Worm (Caenorhabditis elegans) whole organism, late embryonic: ENCODE measurements around the gene Y45F10C.6.

ENCODE experiments used
- C38D4.7 ChIP-seq: fragments of 200-800 bp; sonication (Bioruptor generic); optimal IDR thresholded peaks from 2 replicates; lab custom pipeline; 2018; ENCODE audit warnings: mild to moderate bottlenecking, missing genetic modification characterization, moderate library complexity, missing compliant biosample characterization
- F13H6.1 ChIP-seq: sonication (generic microtip); optimal IDR thresholded peaks from 2 replicates; lab custom pipeline; 2016; ENCODE audit warnings: missing genetic modification characterization, missing compliant biosample characterization
- K09A11.1 ChIP-seq: sonication (generic microtip); optimal IDR thresholded peaks from 2 replicates; lab custom pipeline; 2017; ENCODE audit warnings: antibody characterized with exemption, mild to moderate bottlenecking, missing genetic modification characterization, missing compliant biosample characterization; ENCODE audit not compliant: insufficient read depth
- T23F11.4 ChIP-seq: fragments of 200-800 bp; sonication (Bioruptor generic); optimal IDR thresholded peaks from 2 replicates; lab custom pipeline; 2018; ENCODE audit warnings: mild to moderate bottlenecking, missing genetic modification characterization, missing compliant biosample characterization
- ama-1 ChIP-seq: fragments of 150-350 bp; optimal IDR thresholded peaks from 2 replicates; lab custom pipeline; 2014
- ceh-14 ChIP-seq: sonication (generic microtip); optimal IDR thresholded peaks from 2 replicates; lab custom pipeline; 2016; ENCODE audit warnings: missing genotype, missing genetic modification characterization, missing compliant biosample characterization
- ceh-18 ChIP-seq: sonication (generic microtip); optimal IDR thresholded peaks from 2 replicates; lab custom pipeline; 2016; ENCODE audit warnings: missing genetic modification characterization, missing compliant biosample characterization
- ceh-19 ChIP-seq: fragments of 200-800 bp; sonication (Bioruptor generic); optimal IDR thresholded peaks from 2 replicates; lab custom pipeline; 2018; ENCODE audit warnings: mild to moderate bottlenecking, missing genetic modification characterization, missing compliant biosample characterization
- ceh-24 ChIP-seq: sonication (generic microtip); optimal IDR thresholded peaks from 2 replicates; lab custom pipeline; 2016; ENCODE audit warnings: mild to moderate bottlenecking, missing genetic modification characterization, missing compliant biosample characterization
- ceh-31 ChIP-seq: sonication (generic microtip); optimal IDR thresholded peaks from 2 replicates; lab custom pipeline; 2016; ENCODE audit warnings: missing genetic modification characterization, missing compliant biosample characterization
- ceh-34 ChIP-seq: sonication (generic microtip); optimal IDR thresholded peaks from 2 replicates; lab custom pipeline; 2016; ENCODE audit warnings: mild to moderate bottlenecking, missing genetic modification characterization, missing compliant biosample characterization
- ceh-45 ChIP-seq: fragments of 200-800 bp; sonication (Bioruptor generic); IDR thresholded peaks from 2 replicates; pipeline ENCODE4 v1.3.6; 2022; ENCODE audit warnings: missing genetic modification reagents, missing genetic modification characterization, missing compliant biosample characterization
- ceh-48 ChIP-seq: sonication (generic microtip); optimal IDR thresholded peaks from 2 replicates; lab custom pipeline; 2016; ENCODE audit warnings: missing genetic modification characterization, inconsistent platforms, missing compliant biosample characterization
- che-1 ChIP-seq: sonication (generic microtip); optimal IDR thresholded peaks from 2 replicates; lab custom pipeline; 2016; ENCODE audit warnings: mild to moderate bottlenecking, missing genetic modification characterization, missing compliant biosample characterization
- dve-1 ChIP-seq: sonication (generic microtip); optimal IDR thresholded peaks from 2 replicates; lab custom pipeline; 2017; ENCODE audit warnings: antibody characterized with exemption, mild to moderate bottlenecking, missing genetic modification characterization, missing compliant biosample characterization
- elt-2 ChIP-seq: sonication (generic microtip); optimal IDR thresholded peaks from 2 replicates; lab custom pipeline; 2016; ENCODE audit warnings: missing genetic modification reagents, missing genetic modification characterization, missing compliant biosample characterization
- elt-4 ChIP-seq: sonication (generic microtip); optimal IDR thresholded peaks from 2 replicates; lab custom pipeline; 2016; ENCODE audit warnings: missing genetic modification characterization, missing compliant biosample characterization
- eyg-1 ChIP-seq: sonication (generic microtip); optimal IDR thresholded peaks from 2 replicates; lab custom pipeline; 2016; ENCODE audit warnings: missing genotype, missing genetic modification characterization, missing compliant biosample characterization
- fax-1 ChIP-seq: sonication (generic microtip); optimal IDR thresholded peaks from 2 replicates; lab custom pipeline; 2016; ENCODE audit warnings: missing genotype, missing genetic modification characterization, missing compliant biosample characterization
- fkh-10 ChIP-seq: fragments of 150-350 bp; optimal IDR thresholded peaks from 2 replicates; lab custom pipeline; 2014; ENCODE audit warnings: missing biosample characterization, missing genetic modification reagents, missing genetic modification characterization
- fkh-6 ChIP-seq: sonication (generic microtip); optimal IDR thresholded peaks from 2 replicates; lab custom pipeline; 2016; ENCODE audit warnings: missing genetic modification characterization, missing compliant biosample characterization
- gmeb-2 ChIP-seq: sonication (generic microtip); optimal IDR thresholded peaks from 2 replicates; lab custom pipeline; 2016; ENCODE audit warnings: missing genetic modification characterization, inconsistent platforms, missing compliant biosample characterization
- hlh-15 ChIP-seq: sonication (generic microtip); optimal IDR thresholded peaks from 2 replicates; lab custom pipeline; 2016; ENCODE audit warnings: missing genetic modification characterization, missing compliant biosample characterization
- lim-6 ChIP-seq: sonication (generic microtip); optimal IDR thresholded peaks from 2 replicates; lab custom pipeline; 2016; ENCODE audit warnings: missing genetic modification characterization, missing compliant biosample characterization
- madf-2 ChIP-seq: sonication (generic microtip); optimal IDR thresholded peaks from 2 replicates; lab custom pipeline; 2017; ENCODE audit warnings: missing genetic modification characterization, missing compliant biosample characterization
- nhr-232 ChIP-seq: sonication (generic microtip); optimal IDR thresholded peaks from 2 replicates; lab custom pipeline; 2016; ENCODE audit warnings: missing genetic modification characterization, missing compliant biosample characterization
- npax-4 ChIP-seq: sonication (generic microtip); optimal IDR thresholded peaks from 2 replicates; lab custom pipeline; 2016; ENCODE audit warnings: missing genetic modification characterization, missing compliant biosample characterization
- odd-2 ChIP-seq: sonication (generic microtip); optimal IDR thresholded peaks from 2 replicates; lab custom pipeline; 2017; ENCODE audit warnings: antibody characterized with exemption, mild to moderate bottlenecking, missing genetic modification characterization, missing compliant biosample characterization
- pag-3 ChIP-seq: sonication (generic microtip); optimal IDR thresholded peaks from 2 replicates; lab custom pipeline; 2016; ENCODE audit warnings: missing compliant biosample characterization, missing genetic modification characterization, borderline replicate concordance
- pat-9 ChIP-seq: fragments of 200-800 bp; sonication (Bioruptor generic); optimal IDR thresholded peaks from 2 replicates; lab custom pipeline; 2018; ENCODE audit warnings: mild to moderate bottlenecking, missing genetic modification characterization, moderate library complexity, missing compliant biosample characterization
- pqm-1 ChIP-seq: sonication (generic microtip); optimal IDR thresholded peaks from 2 replicates; lab custom pipeline; 2016; ENCODE audit warnings: missing genetic modification characterization, missing compliant biosample characterization
- pros-1 ChIP-seq: fragments of 150-350 bp; optimal IDR thresholded peaks from 2 replicates; lab custom pipeline; 2014; ENCODE audit warnings: missing biosample characterization, missing genetic modification reagents, missing genetic modification characterization
- rnt-1 ChIP-seq: sonication (generic microtip); optimal IDR thresholded peaks from 2 replicates; lab custom pipeline; 2016; ENCODE audit warnings: missing genetic modification characterization, missing compliant biosample characterization
- sox-2 ChIP-seq: fragments of 200-800 bp; sonication (Bioruptor generic); IDR thresholded peaks from 2 replicates; pipeline ENCODE4 v1.3.6; 2022; ENCODE audit warnings: missing genetic modification reagents, missing genetic modification characterization, missing compliant biosample characterization
- syd-9 ChIP-seq: sonication (generic microtip); optimal IDR thresholded peaks from 2 replicates; lab custom pipeline; 2016; ENCODE audit warnings: mild to moderate bottlenecking, missing genetic modification characterization, moderate library complexity, missing compliant biosample characterization
- tbx-2 ChIP-seq: sonication (generic microtip); optimal IDR thresholded peaks from 2 replicates; lab custom pipeline; 2016; ENCODE audit warnings: missing genetic modification characterization, missing compliant biosample characterization
- unc-3 ChIP-seq, 2 experiments: fragments of 200-800 bp in 1 of 2; sonication (Bioruptor generic) in 1 of 2; sonication (generic microtip) in 1 of 2; conservative IDR thresholded peaks in 1 of 2; optimal IDR thresholded peaks in 1 of 2; 2 replicates each; pipeline versions ENCODE4 v1.3.6 to Lab custom; 2016 to 2022; ENCODE audit warnings: missing compliant biosample characterization in 2 of 2, missing genetic modification characterization in 2 of 2, missing genetic modification reagents in 1 of 2
- unc-55 ChIP-seq: sonication (generic microtip); optimal IDR thresholded peaks from 2 replicates; lab custom pipeline; 2017; ENCODE audit warnings: missing biosample characterization, missing genetic modification reagents, missing genetic modification characterization
- zip-5 ChIP-seq: sonication (generic microtip); optimal IDR thresholded peaks from 2 replicates; lab custom pipeline; 2016; ENCODE audit warnings: missing genetic modification characterization, missing compliant biosample characterization
- ztf-16 ChIP-seq: sonication (generic microtip); optimal IDR thresholded peaks from 2 replicates; lab custom pipeline; 2017; ENCODE audit warnings: missing genetic modification characterization, missing compliant biosample characterization

Gene Y45F10C.6

ce11 chrIV:13693976-13694375 is 41.9 kb downstream of the Y45F10C.6 start:
- peak; percentile 98 for TF ChIP-seq unc-55
- no peak for TF ChIP-seq pros-1 (tag; lab: Kevin White, UChicago)

DNA sequence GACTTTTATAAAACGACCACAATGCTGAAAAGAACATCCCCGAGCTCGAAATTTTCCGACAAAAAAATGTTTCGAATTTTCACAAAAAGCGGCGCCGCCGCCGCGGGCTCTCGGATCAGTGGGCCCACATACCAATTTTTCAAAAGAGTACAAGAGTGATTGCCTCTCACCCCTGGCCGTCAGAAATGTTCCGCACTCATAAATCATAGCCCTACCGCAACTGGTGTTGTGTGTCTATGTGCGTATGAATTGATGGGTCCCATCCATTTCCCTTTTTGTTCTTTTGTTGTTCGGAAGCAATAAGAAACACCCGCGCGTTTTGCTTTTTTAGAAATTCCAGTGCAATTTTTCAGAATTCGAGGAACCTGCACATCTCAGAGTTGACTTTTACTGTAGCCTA is 42.5 kb downstream of the Y45F10C.6 start:
- TF ChIP-seq unc-55, result peak; percentile 92
- no peak for TF ChIP-seq npax-4 (tag; lab: Kevin White, UChicago)
- no peak for TF ChIP-seq dve-1 (tag; lab: Kevin White, UChicago)

ce11 chrIV:13695302-13695701 is 43.2 kb downstream of the Y45F10C.6 start:
- no peak for TF ChIP-seq tbx-2 (tag; lab: Kevin White, UChicago)
- TF ChIP-seq hlh-15 (tag; lab: Kevin White, UChicago), result no peak
- TF ChIP-seq sox-2 (GFP tag; lab: Robert Waterston, UW), result no peak
- TF ChIP-seq zip-5 (tag; lab: Kevin White, UChicago), result no peak
- TF ChIP-seq che-1 (tag; lab: Kevin White, UChicago), result no peak
- TF ChIP-seq dve-1 (tag; lab: Kevin White, UChicago), result no peak
- TF ChIP-seq ceh-45 (GFP tag; lab: Robert Waterston, UW), result no peak
- no peak for TF ChIP-seq odd-2 (tag; lab: Kevin White, UChicago)
- no peak for TF ChIP-seq nhr-232
- no peak for TF ChIP-seq pros-1 (tag; lab: Kevin White, UChicago)
- no peak for TF ChIP-seq C38D4.7
- TF ChIP-seq fax-1, result no peak
- TF ChIP-seq fkh-6, result no peak
- no peak for TF ChIP-seq ceh-24 (tag; lab: Kevin White, UChicago)
- no peak for TF ChIP-seq ceh-34
- TF ChIP-seq pat-9 (tag; lab: Kevin White, UChicago), result no peak
- TF ChIP-seq elt-2 (tag; lab: Kevin White, UChicago), result no peak
- TF ChIP-seq ceh-48 (tag; lab: Kevin White, UChicago), result no peak
- TF ChIP-seq ceh-14 (tag; lab: Kevin White, UChicago), result no peak
- TF ChIP-seq, all 69 proteins: peak for 0

DNA sequence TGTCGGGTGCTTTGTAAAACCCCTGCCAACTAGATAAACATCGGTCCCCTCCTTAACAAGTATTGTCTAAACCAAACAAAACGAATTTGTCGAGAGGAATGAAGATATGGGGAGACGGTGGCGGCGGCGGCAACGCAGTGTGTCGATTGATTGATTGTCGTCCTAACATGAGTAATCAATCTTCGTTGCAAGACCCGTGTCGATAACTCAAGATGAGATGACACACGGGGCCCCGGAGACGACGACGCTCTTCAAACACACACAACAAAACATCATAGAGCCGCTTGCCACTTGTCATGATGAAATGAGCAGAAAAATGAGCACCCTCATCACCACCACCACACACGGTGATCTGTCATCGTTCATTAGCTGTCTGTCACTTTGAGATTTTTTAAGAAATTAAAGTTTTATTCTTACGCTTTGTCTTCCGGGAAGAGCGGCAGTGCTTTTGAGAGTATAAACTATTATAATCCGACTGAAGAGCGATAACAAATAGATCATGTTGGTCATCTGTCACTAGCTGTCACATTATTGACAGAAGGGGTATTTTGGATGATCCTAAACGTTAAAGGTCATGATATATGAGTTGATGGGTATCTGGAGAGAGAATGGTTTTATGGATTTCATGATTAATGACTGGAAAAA is 43.7 kb downstream of the Y45F10C.6 start:
- no peak for TF ChIP-seq F13H6.1 (tag; lab: Kevin White, UChicago)
- no peak for TF ChIP-seq ama-1 (lab: Kevin White, UChicago)
- no peak for TF ChIP-seq pros-1 (tag; lab: Kevin White, UChicago)
- no peak for TF ChIP-seq ceh-24 (tag; lab: Kevin White, UChicago)
- TF ChIP-seq ceh-14 (tag; lab: Kevin White, UChicago), result no peak
- TF ChIP-seq elt-4 (tag; lab: Kevin White, UChicago), result no peak
- TF ChIP-seq tbx-2 (tag; lab: Kevin White, UChicago), result peak; percentile 28
- TF ChIP-seq ceh-19 (GFP tag; lab: Kevin White, UChicago), result no peak
- TF ChIP-seq unc-55, result peak; percentile 100
- no peak for TF ChIP-seq K09A11.1 (tag; lab: Kevin White, UChicago)
- no peak for TF ChIP-seq che-1 (tag; lab: Kevin White, UChicago)
- TF ChIP-seq eyg-1 (tag; lab: Kevin White, UChicago), result no peak
- TF ChIP-seq T23F11.4 (GFP tag; lab: Kevin White, UChicago), result no peak
- TF ChIP-seq rnt-1, result peak; percentile 79
- peak; percentile 26 for TF ChIP-seq pat-9 (tag; lab: Kevin White, UChicago)
- no peak for TF ChIP-seq fkh-6
- peak; percentile 61 for TF ChIP-seq ceh-18 (tag; lab: Kevin White, UChicago)
- TF ChIP-seq madf-2 (tag; lab: Kevin White, UChicago), result no peak
- TF ChIP-seq fkh-10, result no peak
- TF ChIP-seq pag-3 (tag; lab: Kevin White, UChicago), result no peak
- no peak for TF ChIP-seq ceh-31 (tag; lab: Kevin White, UChicago)
- no peak for TF ChIP-seq elt-2 (tag; lab: Kevin White, UChicago)
- no peak for TF ChIP-seq syd-9
- TF ChIP-seq lim-6 (tag; lab: Kevin White, UChicago), result no peak
- TF ChIP-seq ceh-45 (GFP tag; lab: Robert Waterston, UW), result no peak
- no peak for TF ChIP-seq unc-3 (GFP tag; conservative IDR thresholded peaks at IDR 0.05; lab: Robert Waterston, UW)
- TF ChIP-seq unc-3 (tag; optimal IDR thresholded peaks at IDR 0.05; lab: Kevin White, UChicago), result peak; percentile 2
- no peak for TF ChIP-seq gmeb-2 (tag; lab: Kevin White, UChicago)
- no peak for TF ChIP-seq pqm-1 (tag; lab: Kevin White, UChicago)
- TF ChIP-seq ztf-16 (tag; lab: Kevin White, UChicago), result no peak
- TF ChIP-seq ceh-34, result no peak
